Worm (Caenorhabditis elegans): ENCODE measurements around the gene wdfy-3.
"Not testable (repeated sequence)": the region's sequence is repeated elsewhere in the genome, so short reads cannot be mapped to it uniquely, and the experiment has no call there.

wdfy-3 gene

ce11 chrIV:12651570-12651969, 1.6 kb upstream of the wdfy-3 start:
- TF ChIP-seq tra-4 (tag; optimal IDR thresholded peaks at IDR 0.05) = no peak
- no peak for TF ChIP-seq sea-1 (GFP tag; conservative IDR thresholded peaks at IDR 0.05)
- no peak for TF ChIP-seq ceh-13 (GFP tag; optimal IDR thresholded peaks at IDR 0.05)
- TF ChIP-seq ama-1 (optimal IDR thresholded peaks at IDR 0.05) = no peak
- no peak for TF ChIP-seq hmg-4 (GFP tag; optimal IDR thresholded peaks at IDR 0.05)
- no peak for TF ChIP-seq hnd-1 (tag; optimal IDR thresholded peaks at IDR 0.05)
- TF ChIP-seq tbx-11 (GFP tag; IDR thresholded peaks at IDR 0.05) = no peak

- no peak for TF ChIP-seq tbx-37 (GFP tag; conservative IDR thresholded peaks at IDR 0.05)
- TF ChIP-seq tra-4 (tag; optimal IDR thresholded peaks at IDR 0.05) = no peak
- no peak for TF ChIP-seq scrt-1 (GFP tag; IDR thresholded peaks at IDR 0.05)
- TF ChIP-seq pes-1 (GFP tag; IDR thresholded peaks at IDR 0.05) = no peak
- no peak for TF ChIP-seq sea-1 (GFP tag; conservative IDR thresholded peaks at IDR 0.05)
- no peak for TF ChIP-seq tbx-11 (GFP tag; IDR thresholded peaks at IDR 0.05)
- no peak for TF ChIP-seq B0310.2 (tag; optimal IDR thresholded peaks at IDR 0.05)
- TF ChIP-seq hmg-4 (GFP tag; optimal IDR thresholded peaks at IDR 0.05) = no peak
Measured at ce11 chrIV:12674700-12675099, 21.5 kb downstream of the wdfy-3 start, which contains the start of gene T23B5.4. Gene T23B5.4, plus strand, starts transcription at chrIV:12675000.

- TF ChIP-seq tbx-37 (GFP tag; conservative IDR thresholded peaks at IDR 0.05); B0310.2 (tag; optimal IDR thresholded peaks at IDR 0.05); tbx-11 (GFP tag; IDR thresholded peaks at IDR 0.05): not testable (repeated sequence)
Measured at ce11 chrIV:12677137-12677536, 23.9 kb downstream of the wdfy-3 start, which contains the start of gene T23B5.6. Gene T23B5.6, minus strand, starts transcription at chrIV:12677237.

ce11 chrIV:12684341-12684740, 31.1 kb downstream of the wdfy-3 start, which contains the start of gene prmt-9:
Gene prmt-9, minus strand, starts transcription at chrIV:12684378.
- TF ChIP-seq hmg-4 (GFP tag; optimal IDR thresholded peaks at IDR 0.05) (no peak), aly-1 (tag; optimal IDR thresholded peaks at IDR 0.05) (no peak), ceh-36 (tag; optimal IDR thresholded peaks at IDR 0.05) (no peak), sea-1 (GFP tag; conservative IDR thresholded peaks at IDR 0.05) (no peak), scrt-1 (GFP tag; IDR thresholded peaks at IDR 0.05) (no peak), flt-1 (GFP tag; IDR thresholded peaks at IDR 0.05) (no peak), hmbx-1 (tag; optimal IDR thresholded peaks at IDR 0.05) (no peak), ets-7 (tag; optimal IDR thresholded peaks at IDR 0.05) (no peak), tra-4 (tag; optimal IDR thresholded peaks at IDR 0.05) (no peak), B0310.2 (tag; optimal IDR thresholded peaks at IDR 0.05) (no peak), hnd-1 (tag; optimal IDR thresholded peaks at IDR 0.05) (no peak), F13C5.2 (tag; optimal IDR thresholded peaks at IDR 0.05) (no peak), pes-1 (GFP tag; IDR thresholded peaks at IDR 0.05) (no peak), tbx-37 (GFP tag; conservative IDR thresholded peaks at IDR 0.05) (no peak), tbx-11 (GFP tag; IDR thresholded peaks at IDR 0.05) (no peak), ceh-13 (GFP tag; optimal IDR thresholded peaks at IDR 0.05) (no peak), ama-1 (optimal IDR thresholded peaks at IDR 0.05) (no peak)

- TF ChIP-seq pes-1 (GFP tag; IDR thresholded peaks at IDR 0.05) (no peak), sea-1 (GFP tag; conservative IDR thresholded peaks at IDR 0.05) (no peak), ceh-13 (GFP tag; optimal IDR thresholded peaks at IDR 0.05) (no peak), ceh-36 (tag; optimal IDR thresholded peaks at IDR 0.05) (no peak), F13C5.2 (tag; optimal IDR thresholded peaks at IDR 0.05) (no peak), tbx-37 (GFP tag; conservative IDR thresholded peaks at IDR 0.05) (no peak), tbx-11 (GFP tag; IDR thresholded peaks at IDR 0.05) (no peak), hmbx-1 (tag; optimal IDR thresholded peaks at IDR 0.05) (no peak), scrt-1 (GFP tag; IDR thresholded peaks at IDR 0.05) (no peak), hnd-1 (tag; optimal IDR thresholded peaks at IDR 0.05) (no peak)
Measured at ce11 chrIV:12684826-12685594, 31.8 kb downstream of the wdfy-3 start.

ce11 chrIV:12685827-12686226, 32.6 kb downstream of the wdfy-3 start:
- TF ChIP-seq pes-1 (GFP tag; IDR thresholded peaks at IDR 0.05) (no peak), sea-1 (GFP tag; conservative IDR thresholded peaks at IDR 0.05) (no peak), hmg-4 (GFP tag; optimal IDR thresholded peaks at IDR 0.05) (no peak), hnd-1 (tag; optimal IDR thresholded peaks at IDR 0.05) (no peak)

- TF ChIP-seq tbx-11 (GFP tag; IDR thresholded peaks at IDR 0.05) (no peak), ceh-36 (tag; optimal IDR thresholded peaks at IDR 0.05) (no peak), F13C5.2 (tag; optimal IDR thresholded peaks at IDR 0.05) (no peak), hmbx-1 (tag; optimal IDR thresholded peaks at IDR 0.05) (no peak), ama-1 (optimal IDR thresholded peaks at IDR 0.05) (no peak)
Measured at ce11 chrIV:12688370-12688769, 35.2 kb downstream of the wdfy-3 start, which contains the start of gene T23B5.3. Gene T23B5.3, plus strand, starts transcription at chrIV:12688670.

- TF ChIP-seq F13C5.2 (tag; optimal IDR thresholded peaks at IDR 0.05) (no peak), ets-7 (tag; optimal IDR thresholded peaks at IDR 0.05) (no peak), tbx-37 (GFP tag; conservative IDR thresholded peaks at IDR 0.05) (no peak), hmg-4 (GFP tag; optimal IDR thresholded peaks at IDR 0.05) (no peak), ceh-13 (GFP tag; optimal IDR thresholded peaks at IDR 0.05) (no peak), ama-1 (optimal IDR thresholded peaks at IDR 0.05) (no peak), hnd-1 (tag; optimal IDR thresholded peaks at IDR 0.05) (no peak), tbx-11 (GFP tag; IDR thresholded peaks at IDR 0.05) (no peak), tra-4 (tag; optimal IDR thresholded peaks at IDR 0.05) (no peak), ceh-36 (tag; optimal IDR thresholded peaks at IDR 0.05) (no peak), sea-1 (GFP tag; conservative IDR thresholded peaks at IDR 0.05) (no peak), scrt-1 (GFP tag; IDR thresholded peaks at IDR 0.05) (no peak), pes-1 (GFP tag; IDR thresholded peaks at IDR 0.05) (no peak), hmbx-1 (tag; optimal IDR thresholded peaks at IDR 0.05) (no peak), flt-1 (GFP tag; IDR thresholded peaks at IDR 0.05) (no peak), aly-1 (tag; optimal IDR thresholded peaks at IDR 0.05) (no peak), B0310.2 (tag; optimal IDR thresholded peaks at IDR 0.05) (no peak)
Measured at ce11 chrIV:12689292-12689691, 36.1 kb downstream of the wdfy-3 start.
